ENCODE assay signal across 5 fruit fly cellular contexts in the genomic region with DNA sequence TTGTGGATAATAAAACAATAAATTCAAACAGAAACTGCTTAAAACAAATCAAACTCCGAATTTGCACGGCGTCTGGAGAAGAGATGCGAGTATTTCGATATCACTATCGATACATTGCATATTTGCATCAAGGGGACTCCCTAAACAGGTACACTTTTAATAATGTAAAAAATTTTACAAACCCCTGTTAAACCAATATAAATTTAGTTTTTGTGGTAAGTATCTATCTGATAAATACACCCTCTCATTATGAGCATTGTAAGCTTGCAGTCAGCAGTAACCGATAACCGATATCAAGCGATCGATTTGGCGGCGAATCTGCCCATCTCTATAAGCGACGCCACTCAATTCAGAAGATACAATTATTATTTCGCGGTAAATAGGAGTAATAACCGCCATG.
A peak's percentile ranks its signal among the peaks of the same experiment; 100 is the strongest.
TF ChIP-seq lines count a peak whose summit lies in the region.

Gene Bub3, minus strand, starts transcription at position 89 of the 400 bp plus-strand sequence.
Gene Cap-D2, plus strand, starts transcription at position 319 of the 400 bp plus-strand sequence.

- no peak for TF ChIP-seq CTCF in whole organism, embryonic (GFP tag; optimal IDR thresholded peaks at IDR 0.05; lab: Kevin White, UChicago)

TF ChIP-seq in whole organism, adult, 20 proteins besides CTCF, POLR2A, EP300 and RAD21 (continues in another document):
- TF ChIP-seq cic (GFP tag; optimal IDR thresholded peaks at IDR 0.05; lab: Kevin White, UChicago) (no peak), Crg-1 (GFP tag; optimal IDR thresholded peaks at IDR 0.05; lab: Kevin White, UChicago) (no peak), cnc (optimal IDR thresholded peaks at IDR 0.05; lab: Kevin White, UChicago) (no peak), CG11617 (GFP tag; optimal IDR thresholded peaks at IDR 0.05; lab: Kevin White, UChicago) (peak; percentile 2), kay (GFP tag; lab: Kevin White, UChicago; ENCODE audit: borderline replicate concordance) (no peak), Hr96 (GFP tag; optimal IDR thresholded peaks at IDR 0.05; lab: Kevin White, UChicago) (peak; percentile 38), Clk (GFP tag; optimal IDR thresholded peaks at IDR 0.05; lab: Kevin White, UChicago) (no peak), CG12768 (GFP tag; optimal IDR thresholded peaks at IDR 0.05; lab: Kevin White, UChicago) (no peak), CG7045 (GFP tag; optimal IDR thresholded peaks at IDR 0.05; lab: Kevin White, UChicago) (peak; percentile 66), Mnt (GFP tag; optimal IDR thresholded peaks at IDR 0.05; lab: Kevin White, UChicago) (peak; percentile 5), bab1 (GFP tag; optimal IDR thresholded peaks at IDR 0.05; lab: Kevin White, UChicago) (peak; percentile 72), ovo (GFP tag; optimal IDR thresholded peaks at IDR 0.05; lab: Kevin White, UChicago) (no peak), CG1620 (GFP tag; optimal IDR thresholded peaks at IDR 0.05; lab: Kevin White, UChicago) (peak; percentile 36), CG7101 (tag; optimal IDR thresholded peaks at IDR 0.05; lab: Kevin White, UChicago) (peak; percentile 54), tj (GFP tag; optimal IDR thresholded peaks at IDR 0.05; lab: Kevin White, UChicago) (peak; percentile 1), pad (GFP tag; optimal IDR thresholded peaks at IDR 0.05; lab: Kevin White, UChicago) (peak; percentile 20), CG14711 (tag; optimal IDR thresholded peaks at IDR 0.05; lab: Kevin White, UChicago) (peak; percentile 69)

TF ChIP-seq in whole organism, embryonic, 481 proteins besides CTCF, POLR2A, EP300 and RAD21 (continues in another document):
- TF ChIP-seq Kr (GFP tag; optimal IDR thresholded peaks at IDR 0.05; lab: Kevin White, UChicago) (no peak), wdn (GFP tag; IDR thresholded peaks at IDR 0.05; lab: Robert Waterston, UW) (0 out of 2 replicates have a peak, but pooled peaks have one; percentile 45), CG9215 (GFP tag; IDR thresholded peaks at IDR 0.05; lab: Robert Waterston, UW) (peak; percentile 53), CG17912 (GFP tag; optimal IDR thresholded peaks at IDR 0.05; lab: Kevin White, UChicago) (no peak), H2.0 (GFP tag; IDR thresholded peaks at IDR 0.05; lab: Robert Waterston, UW) (peak; percentile 69), CG8924 (tag; optimal IDR thresholded peaks at IDR 0.05; lab: Kevin White, UChicago) (peak; percentile 65), Dbx (GFP tag; IDR thresholded peaks at IDR 0.05; lab: Robert Waterston, UW) (peak; percentile 84), CG11398 (GFP tag; optimal IDR thresholded peaks at IDR 0.05; lab: Kevin White, UChicago) (peak; percentile 61), z (GFP tag; IDR thresholded peaks at IDR 0.05; lab: Robert Waterston, UW) (no peak), mam (GFP tag; optimal IDR thresholded peaks at IDR 0.05; lab: Kevin White, UChicago) (peak; percentile 84), CG3726 (GFP tag; IDR thresholded peaks at IDR 0.05; lab: Robert Waterston, UW) (no peak), corto (GFP tag; optimal IDR thresholded peaks at IDR 0.05; lab: Kevin White, UChicago) (no peak), CG1792 (GFP tag; optimal IDR thresholded peaks at IDR 0.05; lab: Kevin White, UChicago) (peak; percentile 26), her (GFP tag; optimal IDR thresholded peaks at IDR 0.05; lab: Kevin White, UChicago) (peak; percentile 55), CG34376 (GFP tag; optimal IDR thresholded peaks at IDR 0.05; lab: Kevin White, UChicago) (peak; percentile 6), CG14860 (GFP tag; IDR thresholded peaks at IDR 0.05; lab: Robert Waterston, UW; ENCODE audit: partially characterized antibody) (peak; percentile 78), Hey (tag; optimal IDR thresholded peaks at IDR 0.05; lab: Kevin White, UChicago) (no peak)

TF ChIP-seq in whole organism, prepupa, 60 proteins besides CTCF, POLR2A, EP300 and RAD21 (continues in another document):
- TF ChIP-seq esn (GFP tag; optimal IDR thresholded peaks at IDR 0.05; lab: Kevin White, UChicago) (peak; percentile 76), OdsH (GFP tag; optimal IDR thresholded peaks at IDR 0.05; lab: Kevin White, UChicago) (peak; percentile 75), vri (GFP tag; optimal IDR thresholded peaks at IDR 0.05; lab: Kevin White, UChicago) (no peak), salr (GFP tag; optimal IDR thresholded peaks at IDR 0.05; lab: Kevin White, UChicago) (no peak), pdm3 (GFP tag; optimal IDR thresholded peaks at IDR 0.05; lab: Kevin White, UChicago) (peak; percentile 71), Hr4 (GFP tag; optimal IDR thresholded peaks at IDR 0.05; lab: Kevin White, UChicago) (peak; percentile 74), Ets21C (GFP tag; optimal IDR thresholded peaks at IDR 0.05; lab: Kevin White, UChicago) (peak; percentile 53), Sox102F (GFP tag; optimal IDR thresholded peaks at IDR 0.05; lab: Kevin White, UChicago) (peak; percentile 41), CG31627 (GFP tag; optimal IDR thresholded peaks at IDR 0.05; lab: Kevin White, UChicago) (peak; percentile 74), lz (GFP tag; optimal IDR thresholded peaks at IDR 0.05; lab: Kevin White, UChicago) (peak; percentile 74), Hr38 (GFP tag; optimal IDR thresholded peaks at IDR 0.05; lab: Kevin White, UChicago) (no peak), svp (GFP tag; lab: Kevin White, UChicago) (peak; percentile 84), net (GFP tag; optimal IDR thresholded peaks at IDR 0.05; lab: Kevin White, UChicago) (peak; percentile 44), Gug (GFP tag; IDR thresholded peaks at IDR 0.05; lab: Robert Waterston, UW) (peak; percentile 60), Sox14 (GFP tag; optimal IDR thresholded peaks at IDR 0.05; lab: Kevin White, UChicago) (peak; percentile 70), eg (GFP tag; IDR thresholded peaks at IDR 0.05; lab: Robert Waterston, UW) (peak; percentile 75; the same call in 2 of the 3 replicates), Blimp-1 (GFP tag; optimal IDR thresholded peaks at IDR 0.05; lab: Kevin White, UChicago) (no peak), dac (GFP tag; optimal IDR thresholded peaks at IDR 0.05; lab: Kevin White, UChicago) (no peak), Ets96B (tag; optimal IDR thresholded peaks at IDR 0.05; lab: Kevin White, UChicago) (peak; percentile 63)

TF ChIP-seq in whole organism, pupa, 21 proteins besides CTCF, POLR2A, EP300 and RAD21:
- peak; percentile 47 for TF ChIP-seq CG9948 (tag; optimal IDR thresholded peaks at IDR 0.05; lab: Kevin White, UChicago)
- TF ChIP-seq gl (tag; optimal IDR thresholded peaks at IDR 0.05; lab: Kevin White, UChicago), result no peak
- TF ChIP-seq Ets98B (GFP tag; IDR thresholded peaks at IDR 0.05; lab: Robert Waterston, UW), result peak; percentile 72; the same call in 1 of the 2 replicates
- TF ChIP-seq CG8159 (tag; optimal IDR thresholded peaks at IDR 0.05; lab: Kevin White, UChicago), result peak; percentile 54
- no peak for TF ChIP-seq Snoo (tag; optimal IDR thresholded peaks at IDR 0.05; lab: Kevin White, UChicago)
- no peak for TF ChIP-seq CG13204 (GFP tag; optimal IDR thresholded peaks at IDR 0.05; lab: Kevin White, UChicago)
- peak; percentile 55 for TF ChIP-seq CG15710 (tag; optimal IDR thresholded peaks at IDR 0.05; lab: Kevin White, UChicago)
- no peak for TF ChIP-seq Pif1A (GFP tag; optimal IDR thresholded peaks at IDR 0.05; lab: Kevin White, UChicago)
- TF ChIP-seq CG34367 (tag; optimal IDR thresholded peaks at IDR 0.05; lab: Kevin White, UChicago), result peak; percentile 27
- TF ChIP-seq CG4496 (GFP tag; IDR thresholded peaks at IDR 0.05; lab: Robert Waterston, UW), result peak; percentile 64; the same call in 1 of the 3 replicates
- peak; percentile 60; the same call in 2 of the 3 replicates for TF ChIP-seq fd96Ca (GFP tag; IDR thresholded peaks at IDR 0.05; lab: Robert Waterston, UW)
- peak; percentile 60 for TF ChIP-seq CG17806 (tag; optimal IDR thresholded peaks at IDR 0.05; lab: Kevin White, UChicago)
- TF ChIP-seq CG32121 (GFP tag; IDR thresholded peaks at IDR 0.05; lab: Robert Waterston, UW), result peak; percentile 64

TF ChIP-seq in whole organism, wandering third instar larva, 38 proteins besides CTCF, POLR2A, EP300 and RAD21:
- TF ChIP-seq OdsH (GFP tag; optimal IDR thresholded peaks at IDR 0.05; lab: Kevin White, UChicago) (peak; percentile 41), dmrt93B (GFP tag; optimal IDR thresholded peaks at IDR 0.05; lab: Kevin White, UChicago) (peak; percentile 35), br (GFP tag; optimal IDR thresholded peaks at IDR 0.05; lab: Kevin White, UChicago) (peak; percentile 63), rgr (GFP tag; optimal IDR thresholded peaks at IDR 0.05; lab: Kevin White, UChicago) (peak; percentile 69), N (GFP tag; optimal IDR thresholded peaks at IDR 0.05; lab: Kevin White, UChicago) (no peak), h (GFP tag; optimal IDR thresholded peaks at IDR 0.05; lab: Kevin White, UChicago) (peak; percentile 83), Rel (GFP tag; optimal IDR thresholded peaks at IDR 0.05; lab: Kevin White, UChicago) (no peak), Rel (tag; optimal IDR thresholded peaks at IDR 0.05; lab: Kevin White, UChicago) (peak; percentile 19), Mio (GFP tag; optimal IDR thresholded peaks at IDR 0.05; lab: Kevin White, UChicago) (no peak), psq (GFP tag; optimal IDR thresholded peaks at IDR 0.05; lab: Kevin White, UChicago) (peak; percentile 25), CG32264 (GFP tag; optimal IDR thresholded peaks at IDR 0.05; lab: Kevin White, UChicago) (no peak), sv (GFP tag; optimal IDR thresholded peaks at IDR 0.05; lab: Kevin White, UChicago) (peak; percentile 61), foxo (GFP tag; optimal IDR thresholded peaks at IDR 0.05; lab: Kevin White, UChicago) (peak in 1 of 2 experiments; percentile 77), ey (GFP tag; optimal IDR thresholded peaks at IDR 0.05; lab: Kevin White, UChicago) (peak; percentile 70), Hnf4 (GFP tag; optimal IDR thresholded peaks at IDR 0.05; lab: Kevin White, UChicago) (no peak), Myc (optimal IDR thresholded peaks at IDR 0.05; lab: Kevin White, UChicago) (peak; percentile 28), HLH106 (tag; optimal IDR thresholded peaks at IDR 0.05; lab: Kevin White, UChicago) (peak; percentile 55), fru (GFP tag; optimal IDR thresholded peaks at IDR 0.05; lab: Kevin White, UChicago) (peak; percentile 71), Sp1 (GFP tag; optimal IDR thresholded peaks at IDR 0.05; lab: Kevin White, UChicago) (peak; percentile 59)
